Worm (Caenorhabditis elegans): ENCODE data around the gene T10B9.14.

DNA sequence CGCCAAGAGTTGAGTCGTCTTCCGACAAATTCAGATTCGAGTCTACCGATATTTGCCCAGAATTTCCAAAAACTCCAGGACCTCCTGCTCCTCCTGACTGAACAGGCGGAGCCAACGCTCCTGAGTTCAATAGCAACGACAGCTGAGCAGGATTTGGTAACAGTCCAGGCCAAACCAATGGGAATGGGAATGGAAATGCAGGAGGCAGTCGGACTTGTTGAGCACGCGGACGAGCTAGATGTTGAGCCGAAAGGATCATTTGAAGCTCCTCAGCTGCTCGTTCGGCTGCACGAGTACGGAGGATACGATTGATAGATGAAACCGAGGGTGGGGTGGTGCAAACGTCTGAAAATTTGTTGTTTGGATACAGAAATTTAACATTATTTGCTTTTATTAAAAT is 44.7 kb upstream of the T10B9.14 start:
- TF ChIP-seq sea-2 (GFP tag; IDR thresholded peaks at IDR 0.05) (no peak), T26A5.8 (tag; optimal IDR thresholded peaks at IDR 0.05) (no peak), ztf-6 (GFP tag; IDR thresholded peaks at IDR 0.05) (no peak), nhr-27 (tag; optimal IDR thresholded peaks at IDR 0.05) (no peak)

All from whole organism, young adult.